Worm (Caenorhabditis elegans): ENCODE results near the gene H40L08.3.

Gene H40L08.3

ce11 chrX:15035748-15036147 is 40.1 kb downstream of the H40L08.3 start:
- no peak for TF ChIP-seq dao-5 (tag; optimal IDR thresholded peaks at IDR 0.05)
- TF ChIP-seq W03F9.2 (tag; optimal IDR thresholded peaks at IDR 0.05) = no peak
- TF ChIP-seq him-1 (tag; optimal IDR thresholded peaks at IDR 0.05) = no peak

- no peak for TF ChIP-seq dao-5 (tag; optimal IDR thresholded peaks at IDR 0.05)
- no peak for TF ChIP-seq him-1 (tag; optimal IDR thresholded peaks at IDR 0.05)
- TF ChIP-seq W03F9.2 (tag; optimal IDR thresholded peaks at IDR 0.05) = no peak
Measured at ce11 chrX:15034787-15035186, 41.1 kb downstream of the H40L08.3 start, which contains the start of gene dsc-1. TSS of gene dsc-1 (minus strand) at chrX:15034832.

- TF ChIP-seq W03F9.2 (tag; optimal IDR thresholded peaks at IDR 0.05) (no peak), him-1 (tag; optimal IDR thresholded peaks at IDR 0.05) (no peak), dao-5 (tag; optimal IDR thresholded peaks at IDR 0.05) (no peak)
Measured at ce11 chrX:15027997-15028396, 47.9 kb downstream of the H40L08.3 start.

- TF ChIP-seq dao-5 (tag; optimal IDR thresholded peaks at IDR 0.05) (no peak), W03F9.2 (tag; optimal IDR thresholded peaks at IDR 0.05) (no peak), him-1 (tag; optimal IDR thresholded peaks at IDR 0.05) (no peak)
Measured at ce11 chrX:15027566-15027965, 48.3 kb downstream of the H40L08.3 start.

ce11 chrX:15026008-15026407 is 49.9 kb downstream of the H40L08.3 start, which contains the start of gene seb-3:
TSS of gene seb-3 (plus strand) at chrX:15026308.
- TF ChIP-seq W03F9.2 (tag; optimal IDR thresholded peaks at IDR 0.05) = no peak
- TF ChIP-seq dao-5 (tag; optimal IDR thresholded peaks at IDR 0.05) = no peak
- no peak for TF ChIP-seq him-1 (tag; optimal IDR thresholded peaks at IDR 0.05)

All from whole organism, L4/young adult.